Worm (Caenorhabditis elegans) whole organism, late embryonic: ENCODE measurements around the gene srz-1.

Experiments used
- F13H6.1 ChIP-seq: sonication (generic microtip); optimal IDR thresholded peaks from 2 replicates; lab custom pipeline; 2016; ENCODE audit warnings: missing genetic modification characterization, missing compliant biosample characterization
- ama-1 ChIP-seq: fragments of 150-350 bp; optimal IDR thresholded peaks from 2 replicates; lab custom pipeline; 2014
- ceh-14 ChIP-seq: sonication (generic microtip); optimal IDR thresholded peaks from 2 replicates; lab custom pipeline; 2016; ENCODE audit warnings: missing genotype, missing genetic modification characterization, missing compliant biosample characterization
- ceh-22 ChIP-seq: sonication (generic microtip); optimal IDR thresholded peaks from 2 replicates; lab custom pipeline; 2017; ENCODE audit warnings: missing biosample characterization, missing genetic modification characterization
- dve-1 ChIP-seq: sonication (generic microtip); optimal IDR thresholded peaks from 2 replicates; lab custom pipeline; 2017; ENCODE audit warnings: antibody characterized with exemption, mild to moderate bottlenecking, missing genetic modification characterization, missing compliant biosample characterization
- elt-2 ChIP-seq: sonication (generic microtip); optimal IDR thresholded peaks from 2 replicates; lab custom pipeline; 2016; ENCODE audit warnings: missing genetic modification reagents, missing genetic modification characterization, missing compliant biosample characterization
- elt-4 ChIP-seq: sonication (generic microtip); optimal IDR thresholded peaks from 2 replicates; lab custom pipeline; 2016; ENCODE audit warnings: missing genetic modification characterization, missing compliant biosample characterization
- hlh-30 ChIP-seq: sonication (generic microtip); optimal IDR thresholded peaks from 2 replicates; lab custom pipeline; 2017; ENCODE audit warnings: antibody characterized with exemption, missing genetic modification characterization, missing compliant biosample characterization; ENCODE audit not compliant: insufficient read depth
- nhr-11 ChIP-seq: fragments of 150-350 bp; optimal IDR thresholded peaks from 2 replicates; lab custom pipeline; 2014; ENCODE audit warnings: missing biosample characterization, missing genetic modification characterization
- pag-3 ChIP-seq: sonication (generic microtip); optimal IDR thresholded peaks from 2 replicates; lab custom pipeline; 2016; ENCODE audit warnings: missing compliant biosample characterization, missing genetic modification characterization, borderline replicate concordance
- pqm-1 ChIP-seq: sonication (generic microtip); optimal IDR thresholded peaks from 2 replicates; lab custom pipeline; 2016; ENCODE audit warnings: missing genetic modification characterization, missing compliant biosample characterization
- rnt-1 ChIP-seq: sonication (generic microtip); optimal IDR thresholded peaks from 2 replicates; lab custom pipeline; 2016; ENCODE audit warnings: missing genetic modification characterization, missing compliant biosample characterization
- sox-2 ChIP-seq: fragments of 200-800 bp; sonication (Bioruptor generic); IDR thresholded peaks from 2 replicates; pipeline ENCODE4 v1.3.6; 2022; ENCODE audit warnings: missing genetic modification reagents, missing genetic modification characterization, missing compliant biosample characterization
- tbx-2 ChIP-seq: sonication (generic microtip); optimal IDR thresholded peaks from 2 replicates; lab custom pipeline; 2016; ENCODE audit warnings: missing genetic modification characterization, missing compliant biosample characterization

- TF ChIP-seq pqm-1 (tag; lab: Kevin White, UChicago) (no peak), ama-1 (lab: Kevin White, UChicago) (no peak), hlh-30 (no peak), F13H6.1 (tag; lab: Kevin White, UChicago) (no peak), nhr-11 (tag; lab: Kevin White, UChicago) (no peak), ceh-14 (tag; lab: Kevin White, UChicago) (no peak), dve-1 (tag; lab: Kevin White, UChicago) (no peak), elt-4 (tag; lab: Kevin White, UChicago) (no peak), elt-2 (no peak), rnt-1 (tag; lab: Kevin White, UChicago) (no peak), tbx-2 (tag; lab: Kevin White, UChicago) (no peak), sox-2 (GFP tag; lab: Robert Waterston, UW) (no peak), pag-3 (no peak), ceh-22 (tag; lab: Kevin White, UChicago) (no peak)
Measured at ce11 chrV:16647093-16647492, 28.6 kb upstream of the srz-1 start, which contains the start of gene W06G6.10.
